Worm (Caenorhabditis elegans): Measurements from ENCODE around the gene C10A4.2.

- TF ChIP-seq W03F9.2 (tag; optimal IDR thresholded peaks at IDR 0.05) (no peak), him-1 (tag; optimal IDR thresholded peaks at IDR 0.05) (no peak), dao-5 (tag; optimal IDR thresholded peaks at IDR 0.05) (no peak)
Measured at ce11 chrX:7397935-7398334, 12.1 kb upstream of the C10A4.2 start, which contains the start of gene C10A4.13.
